Worm (Caenorhabditis elegans): ENCODE results near the gene K08H2.5.

ce11 chrX:13284091-13284490 is 42.0 kb upstream of the K08H2.5 start, which contains the start of gene cyp-14A4:
- TF ChIP-seq dao-5 (tag; optimal IDR thresholded peaks at IDR 0.05): no peak
- no peak for TF ChIP-seq him-1 (tag; optimal IDR thresholded peaks at IDR 0.05)
